Worm (Caenorhabditis elegans): ENCODE data around the gene R07E4.3.

DNA sequence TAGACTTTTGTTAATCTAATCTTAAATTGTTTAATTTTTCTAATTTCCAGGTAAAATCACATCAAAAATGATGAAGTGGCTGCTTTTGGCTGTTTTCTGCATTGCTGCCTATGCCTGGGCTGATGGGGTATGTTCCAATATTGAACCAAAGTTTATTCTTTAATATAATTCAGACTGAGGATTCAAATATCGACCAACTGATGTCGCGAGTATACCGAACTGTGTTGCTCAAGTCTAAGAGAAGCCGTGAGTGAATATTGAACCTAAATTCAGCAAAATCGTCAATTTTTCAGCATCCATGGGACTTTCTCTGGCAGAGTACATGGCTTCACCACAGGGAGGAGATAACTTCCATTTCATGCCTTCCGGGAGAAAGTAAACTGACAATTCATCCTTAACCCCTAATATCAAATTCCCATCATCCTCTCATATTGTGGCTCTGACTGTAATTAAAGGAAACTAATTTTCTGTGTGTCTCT lies 48.6 kb upstream of the R07E4.3 start, which contains the start of gene nlp-49:
- TF ChIP-seq ceh-36 (tag; optimal IDR thresholded peaks at IDR 0.05) (no peak), ama-1 (optimal IDR thresholded peaks at IDR 0.05) (no peak), hmbx-1 (tag; optimal IDR thresholded peaks at IDR 0.05) (no peak), aly-1 (tag; optimal IDR thresholded peaks at IDR 0.05) (no peak), flt-1 (GFP tag; IDR thresholded peaks at IDR 0.05) (no peak)

Data from whole organism, early embryonic.